Fruit fly (Drosophila melanogaster): Measurements from ENCODE around the gene CG32081.

CG32081 gene

dm6 chr3L:11049414-11049813, 22.0 kb downstream of the CG32081 start:
- no peak for TF ChIP-seq CTCF (optimal IDR thresholded peaks at IDR 0.05)
- no peak for TF ChIP-seq CG8478 (optimal IDR thresholded peaks at IDR 0.05)

- no peak for TF ChIP-seq CG8478 (optimal IDR thresholded peaks at IDR 0.05)
- TF ChIP-seq CTCF (optimal IDR thresholded peaks at IDR 0.05) = no peak
Observed at dm6 chr3L:11051271-11051670, 23.9 kb downstream of the CG32081 start, which contains the start of gene CG43693. Gene CG43693, minus strand, starts transcription at chr3L:11051371.

dm6 chr3L:11052760-11053259, 25.4 kb downstream of the CG32081 start:
- no peak for TF ChIP-seq CG8478 (optimal IDR thresholded peaks at IDR 0.05)
- no peak for TF ChIP-seq CTCF (optimal IDR thresholded peaks at IDR 0.05)

dm6 chr3L:11053843-11054242, 26.5 kb downstream of the CG32081 start, which contains the start of gene CG7888:
Gene CG7888, plus strand, starts transcription at chr3L:11054035.
- TF ChIP-seq CTCF (optimal IDR thresholded peaks at IDR 0.05) (no peak), CG8478 (optimal IDR thresholded peaks at IDR 0.05) (no peak)

dm6 chr3L:11061200-11061599, 33.8 kb downstream of the CG32081 start, which contains the start of the genes CG6321 and Blos2:
Gene CG6321, minus strand, starts transcription at chr3L:11061224.
Gene Blos2, plus strand, starts transcription at chr3L:11061571.
- TF ChIP-seq CG8478 (optimal IDR thresholded peaks at IDR 0.05) (no peak), CTCF (optimal IDR thresholded peaks at IDR 0.05) (no peak)

- TF ChIP-seq CTCF (optimal IDR thresholded peaks at IDR 0.05) (no peak), CG8478 (optimal IDR thresholded peaks at IDR 0.05) (no peak)
Observed at dm6 chr3L:11062441-11062840, 35.1 kb downstream of the CG32081 start, which contains the start of gene CG32069. Gene CG32069, minus strand, starts transcription at chr3L:11062614.

- TF ChIP-seq CTCF (optimal IDR thresholded peaks at IDR 0.05) = no peak
- TF ChIP-seq CG8478 (optimal IDR thresholded peaks at IDR 0.05) = no peak
Observed at dm6 chr3L:11064689-11065088, 37.3 kb downstream of the CG32081 start, which contains the start of the genes CG32075, CG45101 and SuUR. Gene CG32075, minus strand, starts transcription at chr3L:11064941. Gene CG45101, plus strand, starts transcription at chr3L:11064991. Gene SuUR, plus strand, starts transcription at chr3L:11064991.

dm6 chr3L:11065850-11066249, 38.5 kb downstream of the CG32081 start:
- TF ChIP-seq CG8478 (optimal IDR thresholded peaks at IDR 0.05) = no peak
- no peak for TF ChIP-seq CTCF (optimal IDR thresholded peaks at IDR 0.05)

dm6 chr3L:11069764-11070163, 42.4 kb downstream of the CG32081 start, which contains the start of gene CG6310:
Gene CG6310, minus strand, starts transcription at chr3L:11069864.
- TF ChIP-seq CTCF (optimal IDR thresholded peaks at IDR 0.05) (no peak), CG8478 (optimal IDR thresholded peaks at IDR 0.05) (no peak)

dm6 chr3L:11070372-11070854, 43.0 kb downstream of the CG32081 start, which contains the start of gene Mocs1:
Gene Mocs1, plus strand, starts transcription at chr3L:11070526.
- TF ChIP-seq CTCF (optimal IDR thresholded peaks at IDR 0.05) (no peak), CG8478 (optimal IDR thresholded peaks at IDR 0.05) (no peak)

dm6 chr3L:11071057-11071456, 43.7 kb downstream of the CG32081 start:
- TF ChIP-seq CTCF (optimal IDR thresholded peaks at IDR 0.05) (no peak), CG8478 (optimal IDR thresholded peaks at IDR 0.05) (no peak)

dm6 chr3L:11074043-11074853, 46.9 kb downstream of the CG32081 start, which contains the start of the genes Pfdn2 and Noc1:
Gene Pfdn2, minus strand, starts transcription at chr3L:11074388.
Gene Noc1, plus strand, starts transcription at chr3L:11074769.
- TF ChIP-seq CTCF (optimal IDR thresholded peaks at IDR 0.05) = no peak
- no peak for TF ChIP-seq CG8478 (optimal IDR thresholded peaks at IDR 0.05)
